Worm (Caenorhabditis elegans): ENCODE results near the gene nas-32.

The nas-32 gene

DNA sequence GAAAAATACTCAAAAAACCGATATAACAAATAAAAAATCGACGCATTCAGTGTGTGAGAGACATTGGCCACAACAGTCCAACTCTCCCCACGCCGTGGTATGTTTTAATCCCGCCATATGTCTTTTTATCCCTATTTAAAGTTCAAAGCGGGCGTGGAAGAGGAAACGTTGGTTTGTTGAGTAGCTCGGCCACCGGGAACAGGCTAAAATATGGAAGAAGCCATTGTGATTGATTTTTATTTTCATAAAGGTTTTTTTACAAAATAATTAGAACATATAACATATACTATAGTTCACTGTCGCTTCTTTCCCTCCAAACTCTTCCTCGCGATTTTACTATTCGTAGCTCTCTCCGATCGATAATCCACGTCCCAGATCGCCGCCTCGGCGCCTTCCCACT lies at the start of gene nas-32:
TSS of gene nas-32 (minus strand) at position 101 of the 400 bp plus-strand sequence.
- TF ChIP-seq nhr-77 (tag; optimal IDR thresholded peaks at IDR 0.05): no peak
- TF ChIP-seq ZK546.5 (tag; optimal IDR thresholded peaks at IDR 0.05): no peak
- no peak for TF ChIP-seq skn-1 (tag; optimal IDR thresholded peaks at IDR 0.05)
- no peak for TF ChIP-seq pha-4 (tag; optimal IDR thresholded peaks at IDR 0.05)
- no peak for TF ChIP-seq tbx-2 (tag; optimal IDR thresholded peaks at IDR 0.05)
- TF ChIP-seq ceh-9 (tag; optimal IDR thresholded peaks at IDR 0.05): no peak
- no peak for TF ChIP-seq nhr-76 (tag; optimal IDR thresholded peaks at IDR 0.05)
- TF ChIP-seq daf-12 (tag; optimal IDR thresholded peaks at IDR 0.05): no peak
- no peak for TF ChIP-seq zag-1 (tag; optimal IDR thresholded peaks at IDR 0.05)
- no peak for TF ChIP-seq ceh-82 (tag; optimal IDR thresholded peaks at IDR 0.05)
- no peak for TF ChIP-seq R02D3.7 (tag; optimal IDR thresholded peaks at IDR 0.05)
- TF ChIP-seq elt-2 (tag; optimal IDR thresholded peaks at IDR 0.05): no peak
- TF ChIP-seq nhr-67 (tag; optimal IDR thresholded peaks at IDR 0.05): no peak
- no peak for TF ChIP-seq ztf-11 (tag; optimal IDR thresholded peaks at IDR 0.05)
- no peak for TF ChIP-seq ama-1 (optimal IDR thresholded peaks at IDR 0.05)

DNA sequence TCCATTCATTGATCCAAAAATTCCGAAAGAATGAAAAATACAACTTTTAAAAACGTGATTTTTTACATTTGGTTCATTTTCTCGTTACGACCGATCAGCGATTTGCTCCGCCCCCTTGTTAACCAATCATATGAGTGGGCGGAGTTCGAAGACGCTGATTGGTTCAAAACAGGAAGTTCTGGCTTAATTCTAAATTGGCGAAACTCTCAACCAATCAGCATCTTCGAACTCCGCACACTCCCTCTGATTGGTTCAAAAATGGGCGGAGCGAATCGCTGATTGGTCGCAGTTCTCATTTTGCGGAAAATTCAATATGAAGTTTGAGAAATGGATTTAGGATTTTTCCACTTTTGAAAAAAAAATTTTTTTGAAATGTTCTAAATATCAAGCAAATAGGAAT lies 46.8 kb upstream of the nas-32 start:
- TF ChIP-seq ceh-16 (tag; optimal IDR thresholded peaks at IDR 0.05) (no peak), nfya-1 (tag; optimal IDR thresholded peaks at IDR 0.05; ENCODE audit: insufficient read depth) (peak; percentile 84)

ce11 chrV:945144-945543 lies 46.2 kb upstream of the nas-32 start, which contains the start of gene Y50D4C.3:
Gene Y50D4C.3 (minus strand): TSS chrV:945244.
- TF ChIP-seq snpc-4 (tag; optimal IDR thresholded peaks at IDR 0.05) (no peak), elt-3 (tag; optimal IDR thresholded peaks at IDR 0.05) (no peak), nhr-237 (tag; optimal IDR thresholded peaks at IDR 0.05) (no peak), nhr-77 (tag; optimal IDR thresholded peaks at IDR 0.05) (no peak), nhr-43 (tag; optimal IDR thresholded peaks at IDR 0.05; ENCODE audit: poor library complexity, severe bottlenecking) (no peak)

- no peak for TF ChIP-seq unc-62 (GFP tag; optimal IDR thresholded peaks at IDR 0.05)
- TF ChIP-seq ztf-11 (tag; optimal IDR thresholded peaks at IDR 0.05): no peak
- no peak for TF ChIP-seq fkh-2 (tag; optimal IDR thresholded peaks at IDR 0.05)
- TF ChIP-seq ceh-82 (tag; optimal IDR thresholded peaks at IDR 0.05): no peak
- no peak for TF ChIP-seq nhr-12 (tag; optimal IDR thresholded peaks at IDR 0.05)
- TF ChIP-seq ceh-16 (tag; optimal IDR thresholded peaks at IDR 0.05): no peak
- TF ChIP-seq nhr-43 (tag; optimal IDR thresholded peaks at IDR 0.05; ENCODE audit: poor library complexity, severe bottlenecking): no peak
- no peak for TF ChIP-seq R02D3.7 (tag; optimal IDR thresholded peaks at IDR 0.05)
- TF ChIP-seq unc-39 (tag; optimal IDR thresholded peaks at IDR 0.05): no peak
- TF ChIP-seq nhr-23 (tag; optimal IDR thresholded peaks at IDR 0.05): no peak
- no peak for TF ChIP-seq ZK546.5 (tag; optimal IDR thresholded peaks at IDR 0.05)
- TF ChIP-seq daf-12 (tag; optimal IDR thresholded peaks at IDR 0.05): no peak
Observed at ce11 chrV:942556-942955, 43.6 kb upstream of the nas-32 start.

- TF ChIP-seq elt-2 (tag; optimal IDR thresholded peaks at IDR 0.05): no peak
- TF ChIP-seq nfya-1 (tag; optimal IDR thresholded peaks at IDR 0.05; ENCODE audit: insufficient read depth): peak; percentile 79
Observed at ce11 chrV:939341-939740, 40.4 kb upstream of the nas-32 start.

- TF ChIP-seq ama-1 (optimal IDR thresholded peaks at IDR 0.05): no peak
- TF ChIP-seq snpc-4 (tag; optimal IDR thresholded peaks at IDR 0.05): no peak
- no peak for TF ChIP-seq elt-1 (tag; optimal IDR thresholded peaks at IDR 0.05)
- TF ChIP-seq jun-1 (tag; optimal IDR thresholded peaks at IDR 0.05): no peak
- no peak for TF ChIP-seq hmg-11 (tag; optimal IDR thresholded peaks at IDR 0.05)
- TF ChIP-seq elt-3 (tag; optimal IDR thresholded peaks at IDR 0.05): no peak
- TF ChIP-seq nhr-77 (tag; optimal IDR thresholded peaks at IDR 0.05): no peak
- no peak for TF ChIP-seq skn-1 (tag; optimal IDR thresholded peaks at IDR 0.05)
- no peak for TF ChIP-seq nhr-11 (tag; optimal IDR thresholded peaks at IDR 0.05)
- no peak for TF ChIP-seq ceh-9 (tag; optimal IDR thresholded peaks at IDR 0.05)
- TF ChIP-seq sea-2 (GFP tag; optimal IDR thresholded peaks at IDR 0.05): no peak
Observed at ce11 chrV:917488-917887, 18.5 kb upstream of the nas-32 start, which contains the start of gene H24K24.2. Gene H24K24.2 (plus strand): TSS chrV:917788.

- TF ChIP-seq zag-1 (tag; optimal IDR thresholded peaks at IDR 0.05) (no peak), nhr-12 (tag; optimal IDR thresholded peaks at IDR 0.05) (no peak), ztf-4 (tag; optimal IDR thresholded peaks at IDR 0.05) (no peak)
Observed at ce11 chrV:915716-916115, 16.7 kb upstream of the nas-32 start.
